Worm (Caenorhabditis elegans) whole organism, late embryonic: ENCODE measurements around the gene F02E11.7.

ENCODE experiments used
- F13H6.1 ChIP-seq: sonication (generic microtip); optimal IDR thresholded peaks from 2 replicates; lab custom pipeline; 2016; ENCODE audit warnings: missing genetic modification characterization, missing compliant biosample characterization
- K09A11.1 ChIP-seq: sonication (generic microtip); optimal IDR thresholded peaks from 2 replicates; lab custom pipeline; 2017; ENCODE audit warnings: antibody characterized with exemption, mild to moderate bottlenecking, missing genetic modification characterization, missing compliant biosample characterization; ENCODE audit not compliant: insufficient read depth
- ama-1 ChIP-seq: fragments of 150-350 bp; optimal IDR thresholded peaks from 2 replicates; lab custom pipeline; 2014
- elt-4 ChIP-seq: sonication (generic microtip); optimal IDR thresholded peaks from 2 replicates; lab custom pipeline; 2016; ENCODE audit warnings: missing genetic modification characterization, missing compliant biosample characterization
- pha-2 ChIP-seq: sonication (generic microtip); optimal IDR thresholded peaks from 2 replicates; lab custom pipeline; 2017; ENCODE audit warnings: mild to moderate bottlenecking, missing genetic modification characterization, missing compliant biosample characterization
- pros-1 ChIP-seq: fragments of 150-350 bp; optimal IDR thresholded peaks from 2 replicates; lab custom pipeline; 2014; ENCODE audit warnings: missing biosample characterization, missing genetic modification reagents, missing genetic modification characterization
- rnt-1 ChIP-seq: sonication (generic microtip); optimal IDR thresholded peaks from 2 replicates; lab custom pipeline; 2016; ENCODE audit warnings: missing genetic modification characterization, missing compliant biosample characterization
- syd-9 ChIP-seq: sonication (generic microtip); optimal IDR thresholded peaks from 2 replicates; lab custom pipeline; 2016; ENCODE audit warnings: mild to moderate bottlenecking, missing genetic modification characterization, moderate library complexity, missing compliant biosample characterization
- tbx-2 ChIP-seq: sonication (generic microtip); optimal IDR thresholded peaks from 2 replicates; lab custom pipeline; 2016; ENCODE audit warnings: missing genetic modification characterization, missing compliant biosample characterization
- unc-55 ChIP-seq: sonication (generic microtip); optimal IDR thresholded peaks from 2 replicates; lab custom pipeline; 2017; ENCODE audit warnings: missing biosample characterization, missing genetic modification reagents, missing genetic modification characterization

ce11 chrII:3221730-3222129 is 45.7 kb upstream of the F02E11.7 start, which contains the start of gene ZC239.14:
- TF ChIP-seq pros-1 (tag; lab: Kevin White, UChicago) = no peak
- no peak for TF ChIP-seq elt-4 (tag; lab: Kevin White, UChicago)
- no peak for TF ChIP-seq F13H6.1 (tag; lab: Kevin White, UChicago)
- no peak for TF ChIP-seq tbx-2
- no peak for TF ChIP-seq ama-1 (lab: Kevin White, UChicago)
- no peak for TF ChIP-seq rnt-1 (tag; lab: Kevin White, UChicago)
- no peak for TF ChIP-seq pha-2
- TF ChIP-seq unc-55 (GFP tag; lab: Kevin White, UChicago) = no peak
- TF ChIP-seq K09A11.1 = no peak
- no peak for TF ChIP-seq syd-9
